Worm (Caenorhabditis elegans) whole organism, L3 larva: ENCODE measurements around the gene frpr-3.

Experiments used
- R02D3.7 ChIP-seq: fragments of 150-350 bp; optimal IDR thresholded peaks from 2 replicates; lab custom pipeline; 2014; ENCODE audit warnings: missing biosample characterization, missing genetic modification characterization
- ZK546.5 ChIP-seq: sonication (generic microtip); optimal IDR thresholded peaks from 2 replicates; lab custom pipeline; 2017; ENCODE audit warnings: missing biosample characterization, missing genetic modification characterization
- aly-2 ChIP-seq: fragments of 150-350 bp; optimal IDR thresholded peaks from 2 replicates; lab custom pipeline; 2014; ENCODE audit warnings: missing biosample characterization, missing genetic modification characterization
- ama-1 ChIP-seq: fragments of 150-350 bp; optimal IDR thresholded peaks from 2 replicates; lab custom pipeline; 2018
- ceh-16 ChIP-seq: sonication (generic microtip); optimal IDR thresholded peaks from 2 replicates; lab custom pipeline; 2017; ENCODE audit warnings: missing biosample characterization, missing genetic modification characterization
- ceh-28 ChIP-seq: fragments of 150-350 bp; optimal IDR thresholded peaks from 2 replicates; lab custom pipeline; 2014; ENCODE audit warnings: missing biosample characterization, missing genetic modification reagents, missing genetic modification characterization
- ceh-82 ChIP-seq: fragments of 150-350 bp; optimal IDR thresholded peaks from 2 replicates; lab custom pipeline; 2014; ENCODE audit warnings: missing biosample characterization, missing genetic modification characterization
- ceh-9 ChIP-seq: sonication (generic microtip); optimal IDR thresholded peaks from 2 replicates; lab custom pipeline; 2018; ENCODE audit warnings: missing biosample characterization, missing genetic modification characterization
- daf-12 ChIP-seq: fragments of 150-350 bp; optimal IDR thresholded peaks from 2 replicates; lab custom pipeline; 2014; ENCODE audit warnings: missing biosample characterization, missing genetic modification reagents, missing genetic modification characterization
- egl-27 ChIP-seq: sonication (generic microtip); optimal IDR thresholded peaks from 4 replicates; lab custom pipeline; 2017; ENCODE audit warnings: missing biosample characterization, missing genetic modification reagents, missing genetic modification characterization
- egl-5 ChIP-seq: fragments of 150-350 bp; optimal IDR thresholded peaks from 2 replicates; lab custom pipeline; 2017; ENCODE audit warnings: missing biosample characterization, missing genetic modification reagents, missing genetic modification characterization, inconsistent platforms
- elt-1 ChIP-seq: fragments of 150-350 bp; optimal IDR thresholded peaks from 2 replicates; lab custom pipeline; 2014; ENCODE audit warnings: missing biosample characterization, missing genetic modification characterization
- elt-2 ChIP-seq: sonication (generic microtip); optimal IDR thresholded peaks from 2 replicates; lab custom pipeline; 2016; ENCODE audit warnings: missing genetic modification reagents, mild to moderate bottlenecking, missing genetic modification characterization, missing compliant biosample characterization
- elt-3 ChIP-seq, 3 experiments: fragments of 150-350 bp in 1 of 3; sonication (generic microtip) in 2 of 3; optimal IDR thresholded peaks; 2 replicates in 2 of 3; 4 replicates in 1 of 3; lab custom pipeline; 2014 to 2017; ENCODE audit warnings: missing biosample characterization in 3 of 3, missing genetic modification characterization in 3 of 3
- eor-1 ChIP-seq, 2 experiments: fragments of 150-350 bp; optimal IDR thresholded peaks; 2 replicates each; lab custom pipeline; 2014 to 2018; ENCODE audit warnings: missing biosample characterization in 2 of 2, missing genetic modification characterization in 2 of 2
- fkh-10 ChIP-seq: sonication (generic microtip); optimal IDR thresholded peaks from 2 replicates; lab custom pipeline; 2017; ENCODE audit warnings: missing biosample characterization, missing genetic modification reagents, missing genetic modification characterization
- fkh-2 ChIP-seq: fragments of 150-350 bp; optimal IDR thresholded peaks from 2 replicates; lab custom pipeline; 2014; ENCODE audit warnings: missing biosample characterization, missing genetic modification reagents, missing genetic modification characterization
- fos-1 ChIP-seq: fragments of 150-350 bp; optimal IDR thresholded peaks from 2 replicates; lab custom pipeline; 2014; ENCODE audit warnings: missing biosample characterization, missing genetic modification characterization
- hmg-11 ChIP-seq: sonication (generic microtip); optimal IDR thresholded peaks from 2 replicates; lab custom pipeline; 2016; ENCODE audit warnings: missing genetic modification characterization, missing compliant biosample characterization
- jun-1 ChIP-seq: fragments of 150-350 bp; optimal IDR thresholded peaks from 2 replicates; lab custom pipeline; 2014; ENCODE audit warnings: missing biosample characterization, missing genetic modification reagents, missing genetic modification characterization
- lin-15B ChIP-seq: fragments of 150-350 bp; optimal IDR thresholded peaks from 2 replicates; lab custom pipeline; 2014; ENCODE audit warnings: missing biosample characterization, missing genetic modification characterization
- lin-39 ChIP-seq: fragments of 150-350 bp; optimal IDR thresholded peaks from 2 replicates; lab custom pipeline; 2018; ENCODE audit warnings: missing biosample characterization, missing genetic modification reagents, missing genetic modification characterization
- lsy-12 ChIP-seq: sonication (generic microtip); optimal IDR thresholded peaks from 2 replicates; lab custom pipeline; 2016; ENCODE audit warnings: mild to moderate bottlenecking, missing genetic modification characterization, missing compliant biosample characterization
- mdl-1 ChIP-seq: fragments of 150-350 bp; optimal IDR thresholded peaks from 2 replicates; lab custom pipeline; 2014; ENCODE audit warnings: missing biosample characterization, missing genetic modification characterization
- mml-1 ChIP-seq: fragments of 150-350 bp; sonication (generic microtip); optimal IDR thresholded peaks from 3 replicates; lab custom pipeline; 2014; ENCODE audit warnings: missing biosample characterization, missing genetic modification characterization
- nfya-1 ChIP-seq: sonication (generic microtip); optimal IDR thresholded peaks from 2 replicates; lab custom pipeline; 2017; ENCODE audit warnings: missing genetic modification characterization, mild to moderate bottlenecking, missing compliant biosample characterization, antibody characterized with exemption, moderate library complexity; ENCODE audit not compliant: insufficient read depth
- nhr-11 ChIP-seq: fragments of 150-350 bp; optimal IDR thresholded peaks from 2 replicates; lab custom pipeline; 2014; ENCODE audit warnings: missing biosample characterization, missing genetic modification characterization
- nhr-12 ChIP-seq: fragments of 150-350 bp; optimal IDR thresholded peaks from 2 replicates; lab custom pipeline; 2014; ENCODE audit warnings: missing biosample characterization, missing genetic modification characterization
- nhr-23 ChIP-seq: fragments of 150-350 bp; optimal IDR thresholded peaks from 2 replicates; lab custom pipeline; 2014; ENCODE audit warnings: missing biosample characterization, missing genetic modification reagents, missing genetic modification characterization
- nhr-25 ChIP-seq: sonication (generic microtip); optimal IDR thresholded peaks from 2 replicates; lab custom pipeline; 2017; ENCODE audit warnings: missing biosample characterization, missing genetic modification characterization
- nhr-28 ChIP-seq: fragments of 150-350 bp; optimal IDR thresholded peaks from 2 replicates; lab custom pipeline; 2014; ENCODE audit warnings: missing biosample characterization, missing genetic modification characterization
- nhr-43 ChIP-seq: sonication (generic microtip); optimal IDR thresholded peaks from 2 replicates; lab custom pipeline; 2016; ENCODE audit warnings: mild to moderate bottlenecking, missing genetic modification characterization, missing compliant biosample characterization; ENCODE audit not compliant: poor library complexity, severe bottlenecking
- nhr-67 ChIP-seq: fragments of 150-350 bp; optimal IDR thresholded peaks from 2 replicates; lab custom pipeline; 2014; ENCODE audit warnings: missing biosample characterization, missing genetic modification characterization
- nhr-76 ChIP-seq: fragments of 150-350 bp; sonication (generic microtip); optimal IDR thresholded peaks from 5 replicates; lab custom pipeline; 2014; ENCODE audit warnings: missing biosample characterization, missing genetic modification characterization
- nhr-77 ChIP-seq: fragments of 150-350 bp; optimal IDR thresholded peaks from 2 replicates; lab custom pipeline; 2014; ENCODE audit warnings: missing biosample characterization, missing genetic modification characterization
- pha-4 ChIP-seq: fragments of 150-350 bp; optimal IDR thresholded peaks from 2 replicates; lab custom pipeline; 2014; ENCODE audit warnings: missing biosample characterization, missing genetic modification reagents, missing genetic modification characterization
- pqm-1 ChIP-seq: fragments of 150-350 bp; optimal IDR thresholded peaks from 2 replicates; lab custom pipeline; 2017; ENCODE audit warnings: missing biosample characterization, missing genetic modification characterization, inconsistent platforms
- sea-2 ChIP-seq: fragments of 150-350 bp; sonication (generic microtip); optimal IDR thresholded peaks from 4 replicates; lab custom pipeline; 2014; ENCODE audit warnings: missing biosample characterization, missing genetic modification reagents, missing genetic modification characterization
- skn-1 ChIP-seq: fragments of 150-350 bp; optimal IDR thresholded peaks from 2 replicates; lab custom pipeline; 2014; ENCODE audit warnings: missing biosample characterization, missing genetic modification characterization
- snpc-4 ChIP-seq: fragments of 150-350 bp; optimal IDR thresholded peaks from 2 replicates; lab custom pipeline; 2014; ENCODE audit warnings: missing biosample characterization, missing genetic modification characterization
- tbx-2 ChIP-seq: sonication (generic microtip); optimal IDR thresholded peaks from 2 replicates; lab custom pipeline; 2016; ENCODE audit warnings: mild to moderate bottlenecking, missing genetic modification characterization, missing compliant biosample characterization
- unc-39 ChIP-seq: sonication (generic microtip); optimal IDR thresholded peaks from 4 replicates; lab custom pipeline; 2017; ENCODE audit warnings: missing biosample characterization, missing genetic modification characterization
- unc-62 ChIP-seq: fragments of 150-350 bp; sonication (generic microtip); optimal IDR thresholded peaks from 4 replicates; lab custom pipeline; 2014; ENCODE audit warnings: missing biosample characterization, missing genetic modification reagents, missing genetic modification characterization
- zag-1 ChIP-seq: fragments of 150-350 bp; optimal IDR thresholded peaks from 2 replicates; lab custom pipeline; 2014; ENCODE audit warnings: missing biosample characterization, missing genetic modification characterization
- ztf-11 ChIP-seq: fragments of 150-350 bp; optimal IDR thresholded peaks from 2 replicates; lab custom pipeline; 2014; ENCODE audit warnings: missing biosample characterization, missing genetic modification characterization
- ztf-4 ChIP-seq: fragments of 150-350 bp; optimal IDR thresholded peaks from 2 replicates; lab custom pipeline; 2014; ENCODE audit warnings: missing biosample characterization, missing genetic modification characterization

Gene frpr-3

ce11 chrV:7773647-7774046 is 2.6 kb downstream of the frpr-3 start:
- TF ChIP-seq nhr-77 (tag; lab: Kevin White, UChicago) (no peak), nhr-23 (tag; lab: Kevin White, UChicago) (no peak), zag-1 (no peak), pha-4 (tag; lab: Kevin White, UChicago) (no peak)

ce11 chrV:7774143-7774595 is 3.1 kb downstream of the frpr-3 start, which contains the start of gene grl-10:
grl-10 (plus strand) TSS chrV:7774545.
- TF ChIP-seq elt-2 (no peak), ceh-9 (no peak), nhr-43 (tag; lab: Kevin White, UChicago) (peak; percentile 61)
- TF ChIP-seq, all 47 proteins: peak for 1

- TF ChIP-seq nhr-43 (tag; lab: Kevin White, UChicago) (peak; percentile 47), nhr-23 (tag; lab: Kevin White, UChicago) (no peak), ama-1 (lab: Kevin White, UChicago) (peak; percentile 32)
These were observed 4.2 kb downstream of the frpr-3 start for ce11 chrV:7775226-7775625.

ce11 chrV:7776029-7776628 is 5.1 kb downstream of the frpr-3 start, which contains the start of the genes rpl-39 and rps-30:
rpl-39 (minus strand) TSS chrV:7776079.
rps-30 (plus strand) TSS chrV:7776578.
- TF ChIP-seq elt-1 (peak; percentile 25), pqm-1 (peak; percentile 69), zag-1 (no peak), nhr-11 (tag; lab: Kevin White, UChicago) (peak; percentile 53), lin-15B (tag; lab: Kevin White, UChicago) (peak; percentile 91), fkh-2 (no peak), nhr-23 (tag; lab: Kevin White, UChicago) (peak; percentile 88), unc-39 (tag; lab: Kevin White, UChicago) (no peak), nhr-67 (no peak), ZK546.5 (tag; lab: Kevin White, UChicago) (no peak), nhr-28 (tag; lab: Kevin White, UChicago) (no peak), nhr-25 (tag; lab: Kevin White, UChicago) (peak; percentile 88), pha-4 (tag; lab: Kevin White, UChicago) (peak; percentile 94), nhr-76 (tag; lab: Kevin White, UChicago) (no peak), nhr-43 (tag; lab: Kevin White, UChicago) (peak; percentile 49), ceh-82 (tag; lab: Kevin White, UChicago) (peak; percentile 77), egl-27 (tag; lab: Kevin White, UChicago) (no peak), ztf-11 (tag; lab: Kevin White, UChicago) (no peak), sea-2 (GFP tag; lab: Kevin White, UChicago) (no peak), daf-12 (tag; lab: Kevin White, UChicago) (no peak), eor-1 (tag; optimal IDR thresholded peaks at IDR 0.05; lab: Kevin White, UChicago) (no peak), nhr-12 (tag; lab: Kevin White, UChicago) (no peak), ceh-9 (no peak), lsy-12 (peak; percentile 70), ama-1 (lab: Kevin White, UChicago) (peak; percentile 59), snpc-4 (tag; lab: Kevin White, UChicago) (peak; percentile 62), ztf-4 (tag; lab: Kevin White, UChicago) (no peak), ceh-28 (tag; lab: Kevin White, UChicago) (peak; percentile 43), elt-2 (peak; percentile 65), hmg-11 (tag; lab: Kevin White, UChicago) (peak; percentile 89), aly-2 (tag; lab: Kevin White, UChicago) (no peak), jun-1 (tag; lab: Kevin White, UChicago) (peak; percentile 66), unc-62 (no peak), tbx-2 (peak; percentile 41), fkh-10 (GFP tag; lab: Kevin White, UChicago) (peak; percentile 19), skn-1 (tag; lab: Kevin White, UChicago) (peak; percentile 73), lin-39 (tag; lab: Kevin White, UChicago) (peak; percentile 93), mml-1 (tag; lab: Kevin White, UChicago) (no peak), nhr-77 (tag; lab: Kevin White, UChicago) (peak; percentile 54), mdl-1 (tag; lab: Kevin White, UChicago) (no peak), ceh-16 (tag; lab: Kevin White, UChicago) (no peak), elt-3 (tag; optimal IDR thresholded peaks at IDR 0.05; lab: Kevin White, UChicago) (peak in 1 of 3 experiments; percentile 77), egl-5 (tag; lab: Kevin White, UChicago) (no peak), R02D3.7 (tag; lab: Kevin White, UChicago) (peak; percentile 91), fos-1 (tag; lab: Kevin White, UChicago) (no peak), nfya-1 (tag; lab: Kevin White, UChicago) (peak; percentile 92)
